Fruit fly (Drosophila melanogaster) whole organism, embryonic: ENCODE measurements around the gene HemK1.
A peak's percentile ranks its signal among the peaks of the same experiment; 100 is the strongest.

Source experiments
- Adf1 ChIP-seq: fragments of 200-800 bp; sonication (Bioruptor generic); IDR thresholded peaks from 2 replicates; pipeline ENCODE4 v1.3.6; 2022; ENCODE audit warnings: missing biosample characterization, missing genetic modification characterization
- Atf-2 ChIP-seq: fragments of 200-800 bp; sonication (Bioruptor generic); optimal IDR thresholded peaks from 2 replicates; lab custom pipeline; 2016; ENCODE audit warnings: missing biosample characterization, missing genetic modification characterization
- CG10462 ChIP-seq: fragments of 200-800 bp; sonication (Bioruptor generic); optimal IDR thresholded peaks from 2 replicates; lab custom pipeline; 2016; ENCODE audit warnings: missing biosample characterization, missing genetic modification characterization
- CG10654 ChIP-seq: fragments of 200-800 bp; sonication (Bioruptor generic); optimal IDR thresholded peaks from 2 replicates; lab custom pipeline; 2016; ENCODE audit warnings: missing biosample characterization, missing genetic modification characterization
- CG12769 ChIP-seq: fragments of 200-800 bp; sonication (Bioruptor generic); optimal IDR thresholded peaks from 2 replicates; lab custom pipeline; 2019; ENCODE audit warnings: missing biosample characterization, mild to moderate bottlenecking, missing genetic modification characterization, moderate library complexity
- CG1529 ChIP-seq: fragments of 200-800 bp; sonication (Bioruptor generic); optimal IDR thresholded peaks from 3 replicates; lab custom pipeline; 2018; ENCODE audit warnings: missing biosample characterization, missing genetic modification characterization
- CG16815 ChIP-seq: fragments of 200-800 bp; sonication (Bioruptor generic); optimal IDR thresholded peaks from 3 replicates; lab custom pipeline; 2017; ENCODE audit warnings: missing biosample characterization, mild to moderate bottlenecking, missing genetic modification characterization
- CG18011 ChIP-seq: fragments of 200-800 bp; sonication (Bioruptor generic); optimal IDR thresholded peaks from 2 replicates; lab custom pipeline; 2017; ENCODE audit warnings: missing biosample characterization, missing genetic modification characterization, mild to moderate bottlenecking, moderate library complexity, missing genotype
- CG31388 ChIP-seq: fragments of 200-800 bp; sonication (Bioruptor generic); optimal IDR thresholded peaks from 2 replicates; lab custom pipeline; 2016; ENCODE audit warnings: missing biosample characterization, missing genetic modification characterization
- CG4328 ChIP-seq: fragments of 200-800 bp; sonication (Bioruptor generic); optimal IDR thresholded peaks from 3 replicates; lab custom pipeline; 2017; ENCODE audit warnings: missing biosample characterization, missing genetic modification reagents, missing genetic modification characterization
- CG5180 ChIP-seq: fragments of 200-800 bp; sonication (Bioruptor generic); optimal IDR thresholded peaks from 3 replicates; lab custom pipeline; 2017; ENCODE audit warnings: missing biosample characterization, missing genetic modification characterization, mild to moderate bottlenecking, moderate library complexity, missing genetic modification reagents
- CG5245 ChIP-seq: fragments of 200-800 bp; sonication (Bioruptor generic); optimal IDR thresholded peaks from 3 replicates; lab custom pipeline; 2016; ENCODE audit warnings: missing biosample characterization, missing genetic modification characterization
- CG7372 ChIP-seq: fragments of 200-800 bp; sonication (Bioruptor generic); IDR thresholded peaks from 2 replicates; pipeline ENCODE4 v1.3.6; 2022; ENCODE audit warnings: missing biosample characterization, missing genetic modification characterization
- CG7963 ChIP-seq: fragments of 200-800 bp; sonication (Bioruptor generic); IDR thresholded peaks from 3 replicates; pipeline ENCODE4 v1.3.6; 2022; ENCODE audit warnings: missing biosample characterization, missing genetic modification characterization; ENCODE audit not compliant: partially characterized antibody
- CG8924 ChIP-seq: fragments of 200-800 bp; optimal IDR thresholded peaks from 3 replicates; lab custom pipeline; 2019; ENCODE audit warnings: missing biosample characterization, mild to moderate bottlenecking, missing genetic modification characterization, moderate library complexity
- Camta ChIP-seq: fragments of 200-800 bp; sonication (Bioruptor generic); optimal IDR thresholded peaks from 2 replicates; lab custom pipeline; 2016; ENCODE audit warnings: missing biosample characterization, missing genetic modification characterization
- Dad ChIP-seq: fragments of 200-800 bp; sonication (Bioruptor generic); optimal IDR thresholded peaks from 3 replicates; lab custom pipeline; 2016; ENCODE audit warnings: missing biosample characterization, missing genetic modification characterization
- Dp ChIP-seq: fragments of 200-800 bp; sonication (Bioruptor generic); optimal IDR thresholded peaks from 2 replicates; lab custom pipeline; 2018; ENCODE audit warnings: missing biosample characterization, mild to moderate bottlenecking, missing genetic modification characterization, moderate library complexity
- Jarid2 ChIP-seq: fragments of 200-800 bp; sonication (Bioruptor generic); optimal IDR thresholded peaks from 3 replicates; lab custom pipeline; 2017; ENCODE audit warnings: mild to moderate bottlenecking, missing biosample characterization, missing genetic modification reagents, missing genetic modification characterization
- NFAT ChIP-seq: fragments of 200-800 bp; sonication (Bioruptor generic); IDR thresholded peaks from 2 replicates; pipeline ENCODE4 v1.3.6; 2022; ENCODE audit warnings: missing biosample characterization, missing genetic modification characterization
- NK7.1 ChIP-seq: fragments of 200-800 bp; sonication (Bioruptor generic); optimal IDR thresholded peaks from 3 replicates; lab custom pipeline; 2016; ENCODE audit warnings: missing biosample characterization, missing genetic modification characterization
- Nf-YB ChIP-seq: fragments of 200-800 bp; sonication (Bioruptor generic); optimal IDR thresholded peaks from 3 replicates; lab custom pipeline; 2019; ENCODE audit warnings: missing biosample characterization, mild to moderate bottlenecking, missing genetic modification characterization, moderate library complexity
- Opbp ChIP-seq: fragments of 200-800 bp; sonication (Bioruptor generic); IDR thresholded peaks from 3 replicates; pipeline ENCODE4 v1.3.6; 2022; ENCODE audit warnings: missing biosample characterization, missing genetic modification characterization; ENCODE audit not compliant: partially characterized antibody
- Sry-β ChIP-seq: fragments of 200-800 bp; sonication (Bioruptor generic); optimal IDR thresholded peaks from 2 replicates; lab custom pipeline; 2018; ENCODE audit warnings: missing biosample characterization, mild to moderate bottlenecking, missing genetic modification characterization, moderate library complexity
- Sry-δ ChIP-seq: fragments of 200-800 bp; sonication (Bioruptor generic); optimal IDR thresholded peaks from 2 replicates; lab custom pipeline; 2016; ENCODE audit warnings: missing biosample characterization, missing genetic modification characterization
- Trl ChIP-seq, 3 experiments: fragments of >200 bp in 2 of 3; fragments of 200-800 bp in 1 of 3; sonication (Bioruptor generic) in 1 of 3; optimal IDR thresholded peaks; 2 replicates in 1 of 3; 3 replicates in 2 of 3; lab custom pipeline; 2016 to 2017; ENCODE audit warnings: missing biosample characterization in 1 of 3, missing genetic modification characterization in 1 of 3
- Vsx1 ChIP-seq: fragments of 200-800 bp; sonication (Bioruptor generic); optimal IDR thresholded peaks from 2 replicates; lab custom pipeline; 2017; ENCODE audit warnings: missing biosample characterization, mild to moderate bottlenecking, missing genetic modification characterization, missing genetic modification reagents
- al ChIP-seq: fragments of 200-800 bp; sonication (Bioruptor generic); IDR thresholded peaks from 2 replicates; pipeline ENCODE4 v1.3.6; 2022; ENCODE audit warnings: missing biosample characterization, missing genetic modification characterization
- ap ChIP-seq: fragments of 200-800 bp; sonication (Bioruptor generic); IDR thresholded peaks from 2 replicates; pipeline ENCODE4 v1.3.6; 2022; ENCODE audit warnings: missing biosample characterization, missing genetic modification characterization
- croc ChIP-seq: fragments of 200-800 bp; sonication (Bioruptor generic); conservative IDR thresholded peaks from 3 replicates; pipeline ENCODE4 v1.3.6; 2022; ENCODE audit warnings: missing biosample characterization, missing genetic modification characterization
- dm ChIP-seq: fragments of 200-800 bp; sonication (Bioruptor generic); optimal IDR thresholded peaks from 3 replicates; lab custom pipeline; 2016; ENCODE audit warnings: missing biosample characterization, missing genetic modification characterization
- eyg ChIP-seq: fragments of 200-800 bp; sonication (Bioruptor generic); optimal IDR thresholded peaks from 3 replicates; lab custom pipeline; 2016; ENCODE audit warnings: missing biosample characterization, missing genetic modification characterization
- fd64A ChIP-seq: fragments of 200-800 bp; sonication (Bioruptor generic); optimal IDR thresholded peaks from 3 replicates; lab custom pipeline; 2018; ENCODE audit warnings: missing biosample characterization, mild to moderate bottlenecking, missing genetic modification characterization
- hb ChIP-seq: fragments of 200-800 bp; sonication (Bioruptor generic); IDR thresholded peaks from 3 replicates; pipeline ENCODE4 v1.3.6; 2022; ENCODE audit warnings: missing biosample characterization, missing genetic modification characterization; ENCODE audit not compliant: partially characterized antibody
- insv ChIP-seq, 2 experiments: fragments of 200-800 bp; sonication (Bioruptor generic); optimal IDR thresholded peaks; 3 replicates each; lab custom pipeline; 2016 to 2018; ENCODE audit warnings: missing biosample characterization in 2 of 2, missing genetic modification characterization in 2 of 2
- jing ChIP-seq: fragments of 200-800 bp; sonication (Bioruptor generic); optimal IDR thresholded peaks from 2 replicates; lab custom pipeline; 2018; ENCODE audit warnings: missing biosample characterization, mild to moderate bottlenecking, missing genetic modification characterization
- jumu ChIP-seq: fragments of 200-800 bp; sonication (Bioruptor generic); optimal IDR thresholded peaks from 3 replicates; lab custom pipeline; 2016; ENCODE audit warnings: missing biosample characterization, missing genetic modification characterization
- lab ChIP-seq: fragments of 200-800 bp; sonication (Bioruptor generic); optimal IDR thresholded peaks from 3 replicates; lab custom pipeline; 2017; ENCODE audit warnings: missing biosample characterization, missing genetic modification characterization, mild to moderate bottlenecking, moderate library complexity, missing genetic modification reagents
- lilli ChIP-seq: fragments of 200-800 bp; sonication (Bioruptor generic); optimal IDR thresholded peaks from 3 replicates; lab custom pipeline; 2016; ENCODE audit warnings: missing biosample characterization, missing genetic modification characterization
- nerfin-2 ChIP-seq: fragments of 200-800 bp; sonication (Bioruptor generic); IDR thresholded peaks from 2 replicates; pipeline ENCODE4 v1.3.6; 2022; ENCODE audit warnings: missing biosample characterization, missing genetic modification characterization; ENCODE audit not compliant: partially characterized antibody
- odd ChIP-seq: fragments of 200-800 bp; sonication (Bioruptor generic); optimal IDR thresholded peaks from 2 replicates; lab custom pipeline; 2017; ENCODE audit warnings: missing biosample characterization, mild to moderate bottlenecking, missing genetic modification characterization
- onecut ChIP-seq: fragments of 200-800 bp; sonication (Bioruptor generic); IDR thresholded peaks from 2 replicates; pipeline ENCODE4 v1.3.6; 2022; ENCODE audit warnings: missing biosample characterization, missing genetic modification characterization
- pfk ChIP-seq: fragments of 200-800 bp; sonication (Bioruptor generic); optimal IDR thresholded peaks from 2 replicates; lab custom pipeline; 2018; ENCODE audit warnings: missing biosample characterization, mild to moderate bottlenecking, missing genetic modification characterization, moderate library complexity
- row ChIP-seq: fragments of 200-800 bp; sonication (Bioruptor generic); IDR thresholded peaks from 3 replicates; pipeline ENCODE4 v1.3.6; 2022; ENCODE audit warnings: missing biosample characterization, missing genetic modification characterization
- run ChIP-seq: fragments of 200-800 bp; sonication (Bioruptor generic); optimal IDR thresholded peaks from 3 replicates; lab custom pipeline; 2018; ENCODE audit warnings: missing biosample characterization, mild to moderate bottlenecking, missing genetic modification characterization
- sd ChIP-seq: fragments of 200-800 bp; sonication (Bioruptor generic); optimal IDR thresholded peaks from 3 replicates; lab custom pipeline; 2018; ENCODE audit warnings: missing biosample characterization, mild to moderate bottlenecking, missing genetic modification characterization, moderate library complexity
- sim ChIP-seq: fragments of 200-800 bp; sonication (Bioruptor generic); IDR thresholded peaks from 2 replicates; pipeline ENCODE4 v1.3.6; 2022; ENCODE audit warnings: missing biosample characterization, missing genetic modification characterization
- sisA ChIP-seq: fragments of 200-800 bp; sonication (Bioruptor generic); IDR thresholded peaks from 2 replicates; pipeline ENCODE4 v1.3.6; 2022; ENCODE audit warnings: missing biosample characterization, missing genetic modification characterization
- sob ChIP-seq: fragments of 200-800 bp; sonication (Bioruptor generic); IDR thresholded peaks from 2 replicates; pipeline ENCODE4 v1.3.6; 2022; ENCODE audit warnings: missing biosample characterization, missing genetic modification characterization
- vnd ChIP-seq: fragments of 200-800 bp; sonication (Bioruptor generic); IDR thresholded peaks from 3 replicates; pipeline ENCODE4 v1.3.6; 2022; ENCODE audit warnings: missing biosample characterization, missing genetic modification characterization; ENCODE audit not compliant: partially characterized antibody
- wor ChIP-seq: fragments of 200-800 bp; sonication (Bioruptor generic); IDR thresholded peaks from 2 replicates; pipeline ENCODE4 v1.3.6; 2022; ENCODE audit warnings: missing biosample characterization, missing genetic modification characterization

Gene HemK1

dm6 chr2L:6461497-6461896 is 6.0 kb downstream of the HemK1 start (continued):
- TF ChIP-seq sim (no peak), fd64A (GFP tag; lab: Kevin White, UChicago) (peak; percentile 63), nerfin-2 (no peak), Trl (optimal IDR thresholded peaks at IDR 0.05; lab: Kevin White, UChicago) (no peak), Trl (GFP tag; optimal IDR thresholded peaks at IDR 0.05; lab: Kevin White, UChicago) (no peak), Dp (GFP tag; lab: Kevin White, UChicago) (no peak), sd (tag; lab: Kevin White, UChicago) (no peak), CG5180 (GFP tag; lab: Kevin White, UChicago) (peak; percentile 58), Atf-2 (GFP tag; lab: Kevin White, UChicago) (no peak), Adf1 (GFP tag; lab: Robert Waterston, UW) (no peak), CG12769 (tag; lab: Kevin White, UChicago) (no peak), CG8924 (no peak), Sry-β (GFP tag; lab: Kevin White, UChicago) (peak; percentile 18), hb (GFP tag; lab: Robert Waterston, UW) (no peak), CG10462 (GFP tag; lab: Kevin White, UChicago) (no peak), lilli (GFP tag; lab: Kevin White, UChicago) (no peak), Nf-YB (peak; percentile 13), Sry-δ (GFP tag; lab: Kevin White, UChicago) (no peak), pfk (GFP tag; lab: Kevin White, UChicago) (no peak), croc (GFP tag; lab: Robert Waterston, UW) (no peak), CG31388 (no peak), jing (no peak), CG4328 (peak; percentile 25), al (GFP tag; lab: Robert Waterston, UW) (no peak), wor (GFP tag; lab: Robert Waterston, UW) (no peak), CG7963 (GFP tag; lab: Robert Waterston, UW) (no peak), odd (GFP tag; lab: Kevin White, UChicago) (peak; percentile 59), dm (GFP tag; lab: Kevin White, UChicago) (no peak), Vsx1 (GFP tag; lab: Kevin White, UChicago) (no peak), CG10654 (GFP tag; lab: Kevin White, UChicago) (peak; percentile 8), vnd (no peak), Dad (no peak), ap (GFP tag; lab: Robert Waterston, UW) (no peak), insv (GFP tag; optimal IDR thresholded peaks at IDR 0.05; lab: Kevin White, UChicago) (no peak), sisA (GFP tag; lab: Robert Waterston, UW) (0 out of 2 replicates have a peak, but pooled peaks have one; percentile 6), onecut (GFP tag; lab: Robert Waterston, UW) (0 out of 2 replicates have a peak, but pooled peaks have one; percentile 5), CG16815 (GFP tag; lab: Kevin White, UChicago) (no peak), jumu (no peak), CG18011 (GFP tag; lab: Kevin White, UChicago) (peak; percentile 16), CG7372 (no peak), Opbp (GFP tag; lab: Robert Waterston, UW) (no peak), run (peak; percentile 3), lab (GFP tag; lab: Kevin White, UChicago) (peak; percentile 72), Jarid2 (no peak), eyg (GFP tag; lab: Kevin White, UChicago) (no peak), sob (GFP tag; lab: Robert Waterston, UW) (0 out of 2 replicates have a peak, but pooled peaks have one; percentile 25), NFAT (GFP tag; lab: Robert Waterston, UW) (no peak), CG5245 (GFP tag; lab: Kevin White, UChicago) (no peak), CG1529 (peak; percentile 52), Camta (no peak), NK7.1 (GFP tag; lab: Kevin White, UChicago) (no peak), row (GFP tag; lab: Robert Waterston, UW) (0 out of 3 replicates have a peak, but pooled peaks have one; percentile 9)
